Worm (Caenorhabditis elegans) whole organism, L1 larva: Measurements from ENCODE around the gene btf-1.
A peak's percentile ranks its signal among the peaks of the same experiment; 100 is the strongest.

Experiments used
- dpl-1 ChIP-seq, 3 experiments: fragments of 150-350 bp in 2 of 3; sonication (generic microtip) in 1 of 3; optimal IDR thresholded peaks; 2 replicates each; lab custom pipeline; 2014 to 2017; ENCODE audit warnings: missing biosample characterization in 3 of 3, missing genetic modification characterization in 3 of 3, missing genetic modification reagents in 3 of 3
- mep-1 ChIP-seq: fragments of 150-350 bp; optimal IDR thresholded peaks from 2 replicates; lab custom pipeline; 2014; ENCODE audit warnings: missing biosample characterization, missing genetic modification characterization
- snpc-4 ChIP-seq: fragments of 150-350 bp; optimal IDR thresholded peaks from 2 replicates; lab custom pipeline; 2014; ENCODE audit warnings: missing biosample characterization, missing genetic modification characterization
- unc-98 ChIP-seq: fragments of 200-800 bp; sonication (Bioruptor generic); IDR thresholded peaks from 2 replicates; pipeline ENCODE4 v1.3.6; 2022; ENCODE audit warnings: missing genetic modification characterization, missing compliant biosample characterization
- zag-1 ChIP-seq: fragments of 150-350 bp; optimal IDR thresholded peaks from 2 replicates; lab custom pipeline; 2014; ENCODE audit warnings: missing biosample characterization, missing genetic modification characterization
- zip-4 ChIP-seq: fragments of 200-800 bp; sonication (Bioruptor generic); optimal IDR thresholded peaks from 2 replicates; lab custom pipeline; 2018; ENCODE audit warnings: mild to moderate bottlenecking, missing genetic modification characterization, moderate library complexity, missing compliant biosample characterization

DNA sequence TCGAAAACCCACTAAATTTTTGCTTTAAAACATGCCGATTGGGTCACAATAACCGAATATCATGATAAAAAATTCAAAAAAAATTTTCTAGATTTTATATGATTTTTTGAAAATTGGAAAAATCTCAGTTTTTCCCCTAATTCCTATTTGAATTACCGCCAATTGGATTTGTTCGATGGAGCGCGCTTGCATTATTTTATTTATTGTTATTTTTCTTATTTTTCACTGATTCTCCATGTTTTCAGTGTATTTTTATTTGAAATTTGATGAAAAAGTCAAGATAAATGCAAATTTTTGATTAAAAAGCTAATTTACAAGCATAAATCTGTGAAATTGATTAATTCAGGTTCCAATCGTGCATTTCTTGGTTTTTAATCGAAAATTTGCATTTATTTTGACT, 11.9 kb upstream of the btf-1 start:
- TF ChIP-seq unc-98 (GFP tag; lab: Robert Waterston, UW) (no peak), snpc-4 (tag; lab: Kevin White, UChicago) (no peak), mep-1 (tag; lab: Kevin White, UChicago) (no peak), zag-1 (tag; lab: Kevin White, UChicago) (no peak), dpl-1 (GFP tag; optimal IDR thresholded peaks at IDR 0.05; lab: Kevin White, UChicago) (peak in 1 of 3 experiments; percentile 3), zip-4 (GFP tag; lab: Kevin White, UChicago) (no peak)
